Worm (Caenorhabditis elegans) whole organism, L3 larva: ENCODE measurements around the gene srab-10.

Source experiments
- R02D3.7 ChIP-seq: fragments of 150-350 bp; optimal IDR thresholded peaks from 2 replicates; lab custom pipeline; 2014; ENCODE audit warnings: missing biosample characterization, missing genetic modification characterization
- ZK546.5 ChIP-seq: sonication (generic microtip); optimal IDR thresholded peaks from 2 replicates; lab custom pipeline; 2017; ENCODE audit warnings: missing biosample characterization, missing genetic modification characterization
- ceh-16 ChIP-seq: sonication (generic microtip); optimal IDR thresholded peaks from 2 replicates; lab custom pipeline; 2017; ENCODE audit warnings: missing biosample characterization, missing genetic modification characterization
- ceh-82 ChIP-seq: fragments of 150-350 bp; optimal IDR thresholded peaks from 2 replicates; lab custom pipeline; 2014; ENCODE audit warnings: missing biosample characterization, missing genetic modification characterization
- ceh-9 ChIP-seq: sonication (generic microtip); optimal IDR thresholded peaks from 2 replicates; lab custom pipeline; 2018; ENCODE audit warnings: missing biosample characterization, missing genetic modification characterization
- daf-12 ChIP-seq: fragments of 150-350 bp; optimal IDR thresholded peaks from 2 replicates; lab custom pipeline; 2014; ENCODE audit warnings: missing biosample characterization, missing genetic modification reagents, missing genetic modification characterization
- egl-27 ChIP-seq: sonication (generic microtip); optimal IDR thresholded peaks from 4 replicates; lab custom pipeline; 2017; ENCODE audit warnings: missing biosample characterization, missing genetic modification reagents, missing genetic modification characterization
- egl-5 ChIP-seq: fragments of 150-350 bp; optimal IDR thresholded peaks from 2 replicates; lab custom pipeline; 2017; ENCODE audit warnings: missing biosample characterization, missing genetic modification reagents, missing genetic modification characterization, inconsistent platforms
- elt-1 ChIP-seq: fragments of 150-350 bp; optimal IDR thresholded peaks from 2 replicates; lab custom pipeline; 2014; ENCODE audit warnings: missing biosample characterization, missing genetic modification characterization
- elt-2 ChIP-seq: sonication (generic microtip); optimal IDR thresholded peaks from 2 replicates; lab custom pipeline; 2016; ENCODE audit warnings: missing genetic modification reagents, mild to moderate bottlenecking, missing genetic modification characterization, missing compliant biosample characterization
- elt-3 ChIP-seq, 3 experiments: fragments of 150-350 bp in 1 of 3; sonication (generic microtip) in 2 of 3; optimal IDR thresholded peaks; 2 replicates in 2 of 3; 4 replicates in 1 of 3; lab custom pipeline; 2014 to 2017; ENCODE audit warnings: missing biosample characterization in 3 of 3, missing genetic modification characterization in 3 of 3
- eor-1 ChIP-seq, 2 experiments: fragments of 150-350 bp; optimal IDR thresholded peaks; 2 replicates each; lab custom pipeline; 2014 to 2018; ENCODE audit warnings: missing biosample characterization in 2 of 2, missing genetic modification characterization in 2 of 2
- hmg-11 ChIP-seq: sonication (generic microtip); optimal IDR thresholded peaks from 2 replicates; lab custom pipeline; 2016; ENCODE audit warnings: missing genetic modification characterization, missing compliant biosample characterization
- jun-1 ChIP-seq: fragments of 150-350 bp; optimal IDR thresholded peaks from 2 replicates; lab custom pipeline; 2014; ENCODE audit warnings: missing biosample characterization, missing genetic modification reagents, missing genetic modification characterization
- lin-39 ChIP-seq: fragments of 150-350 bp; optimal IDR thresholded peaks from 2 replicates; lab custom pipeline; 2018; ENCODE audit warnings: missing biosample characterization, missing genetic modification reagents, missing genetic modification characterization
- lsy-12 ChIP-seq: sonication (generic microtip); optimal IDR thresholded peaks from 2 replicates; lab custom pipeline; 2016; ENCODE audit warnings: mild to moderate bottlenecking, missing genetic modification characterization, missing compliant biosample characterization
- mdl-1 ChIP-seq: fragments of 150-350 bp; optimal IDR thresholded peaks from 2 replicates; lab custom pipeline; 2014; ENCODE audit warnings: missing biosample characterization, missing genetic modification characterization
- mml-1 ChIP-seq: fragments of 150-350 bp; sonication (generic microtip); optimal IDR thresholded peaks from 3 replicates; lab custom pipeline; 2014; ENCODE audit warnings: missing biosample characterization, missing genetic modification characterization
- nfya-1 ChIP-seq: sonication (generic microtip); optimal IDR thresholded peaks from 2 replicates; lab custom pipeline; 2017; ENCODE audit warnings: missing genetic modification characterization, mild to moderate bottlenecking, missing compliant biosample characterization, antibody characterized with exemption, moderate library complexity; ENCODE audit not compliant: insufficient read depth
- nhr-11 ChIP-seq: fragments of 150-350 bp; optimal IDR thresholded peaks from 2 replicates; lab custom pipeline; 2014; ENCODE audit warnings: missing biosample characterization, missing genetic modification characterization
- nhr-23 ChIP-seq: fragments of 150-350 bp; optimal IDR thresholded peaks from 2 replicates; lab custom pipeline; 2014; ENCODE audit warnings: missing biosample characterization, missing genetic modification reagents, missing genetic modification characterization
- nhr-237 ChIP-seq: fragments of 150-350 bp; optimal IDR thresholded peaks from 2 replicates; lab custom pipeline; 2014; ENCODE audit warnings: missing biosample characterization, missing genetic modification characterization
- nhr-25 ChIP-seq: sonication (generic microtip); optimal IDR thresholded peaks from 2 replicates; lab custom pipeline; 2017; ENCODE audit warnings: missing biosample characterization, missing genetic modification characterization
- nhr-28 ChIP-seq: fragments of 150-350 bp; optimal IDR thresholded peaks from 2 replicates; lab custom pipeline; 2014; ENCODE audit warnings: missing biosample characterization, missing genetic modification characterization
- nhr-43 ChIP-seq: sonication (generic microtip); optimal IDR thresholded peaks from 2 replicates; lab custom pipeline; 2016; ENCODE audit warnings: mild to moderate bottlenecking, missing genetic modification characterization, missing compliant biosample characterization; ENCODE audit not compliant: poor library complexity, severe bottlenecking
- nhr-67 ChIP-seq: fragments of 150-350 bp; optimal IDR thresholded peaks from 2 replicates; lab custom pipeline; 2014; ENCODE audit warnings: missing biosample characterization, missing genetic modification characterization
- nhr-76 ChIP-seq: fragments of 150-350 bp; sonication (generic microtip); optimal IDR thresholded peaks from 5 replicates; lab custom pipeline; 2014; ENCODE audit warnings: missing biosample characterization, missing genetic modification characterization
- pha-4 ChIP-seq: fragments of 150-350 bp; optimal IDR thresholded peaks from 2 replicates; lab custom pipeline; 2014; ENCODE audit warnings: missing biosample characterization, missing genetic modification reagents, missing genetic modification characterization
- pqm-1 ChIP-seq: fragments of 150-350 bp; optimal IDR thresholded peaks from 2 replicates; lab custom pipeline; 2017; ENCODE audit warnings: missing biosample characterization, missing genetic modification characterization, inconsistent platforms
- sea-2 ChIP-seq: fragments of 150-350 bp; sonication (generic microtip); optimal IDR thresholded peaks from 4 replicates; lab custom pipeline; 2014; ENCODE audit warnings: missing biosample characterization, missing genetic modification reagents, missing genetic modification characterization
- skn-1 ChIP-seq: fragments of 150-350 bp; optimal IDR thresholded peaks from 2 replicates; lab custom pipeline; 2014; ENCODE audit warnings: missing biosample characterization, missing genetic modification characterization
- tbx-2 ChIP-seq: sonication (generic microtip); optimal IDR thresholded peaks from 2 replicates; lab custom pipeline; 2016; ENCODE audit warnings: mild to moderate bottlenecking, missing genetic modification characterization, missing compliant biosample characterization
- unc-39 ChIP-seq: sonication (generic microtip); optimal IDR thresholded peaks from 4 replicates; lab custom pipeline; 2017; ENCODE audit warnings: missing biosample characterization, missing genetic modification characterization
- unc-62 ChIP-seq: fragments of 150-350 bp; sonication (generic microtip); optimal IDR thresholded peaks from 4 replicates; lab custom pipeline; 2014; ENCODE audit warnings: missing biosample characterization, missing genetic modification reagents, missing genetic modification characterization
- zag-1 ChIP-seq: fragments of 150-350 bp; optimal IDR thresholded peaks from 2 replicates; lab custom pipeline; 2014; ENCODE audit warnings: missing biosample characterization, missing genetic modification characterization
- ztf-11 ChIP-seq: fragments of 150-350 bp; optimal IDR thresholded peaks from 2 replicates; lab custom pipeline; 2014; ENCODE audit warnings: missing biosample characterization, missing genetic modification characterization
- ztf-4 ChIP-seq: fragments of 150-350 bp; optimal IDR thresholded peaks from 2 replicates; lab custom pipeline; 2014; ENCODE audit warnings: missing biosample characterization, missing genetic modification characterization

Gene srab-10

ce11 chrV:3162299-3162698 lies 17.9 kb upstream of the srab-10 start:
- TF ChIP-seq unc-62 (GFP tag; lab: Kevin White, UChicago) (no peak), elt-2 (tag; lab: Kevin White, UChicago) (no peak), tbx-2 (tag; lab: Kevin White, UChicago) (no peak), nhr-23 (tag; lab: Kevin White, UChicago) (no peak), jun-1 (tag; lab: Kevin White, UChicago) (no peak), zag-1 (no peak), ceh-82 (no peak), nhr-43 (tag; lab: Kevin White, UChicago) (no peak), nhr-237 (tag; lab: Kevin White, UChicago) (no peak), nfya-1 (no peak), ceh-9 (tag; lab: Kevin White, UChicago) (no peak)

DNA sequence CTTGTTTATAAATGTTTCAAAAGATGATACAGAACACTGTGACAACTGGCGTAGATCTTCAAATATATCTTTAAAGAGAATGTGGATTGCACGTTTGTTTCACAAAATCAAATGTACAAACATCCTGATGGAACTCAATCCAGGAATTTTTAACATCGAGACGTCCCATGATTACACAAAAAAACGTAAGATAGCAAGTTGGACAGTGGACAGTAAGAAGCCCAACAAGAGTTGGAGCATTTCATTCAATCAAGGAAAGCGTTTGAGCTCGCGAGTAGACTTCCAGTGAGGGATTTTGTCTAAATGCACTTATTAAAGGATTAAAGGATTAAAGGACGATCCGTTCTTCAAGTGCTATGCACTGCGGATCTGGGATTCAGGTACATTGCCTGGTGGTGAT lies 14.9 kb upstream of the srab-10 start, which contains the start of gene C36C5.12:
C36C5.12 (minus strand) TSS at position 101 of the 400 bp plus-strand sequence.
- no peak for TF ChIP-seq tbx-2 (tag; lab: Kevin White, UChicago)
- no peak for TF ChIP-seq hmg-11 (tag; lab: Kevin White, UChicago)
- no peak for TF ChIP-seq sea-2 (GFP tag; lab: Kevin White, UChicago)
- no peak for TF ChIP-seq ztf-4 (tag; lab: Kevin White, UChicago)
- TF ChIP-seq nhr-28 (tag; lab: Kevin White, UChicago) = no peak
- no peak for TF ChIP-seq nhr-237 (tag; lab: Kevin White, UChicago)
- no peak for TF ChIP-seq pqm-1 (tag; lab: Kevin White, UChicago)
- TF ChIP-seq mdl-1 (tag; lab: Kevin White, UChicago) = no peak
- no peak for TF ChIP-seq nhr-43 (tag; lab: Kevin White, UChicago)

- TF ChIP-seq nhr-237 (tag; lab: Kevin White, UChicago) (no peak), nhr-67 (no peak), nhr-43 (tag; lab: Kevin White, UChicago) (no peak), lsy-12 (tag; lab: Kevin White, UChicago) (no peak), R02D3.7 (tag; lab: Kevin White, UChicago) (no peak), skn-1 (tag; lab: Kevin White, UChicago) (no peak), ceh-9 (tag; lab: Kevin White, UChicago) (no peak), nfya-1 (no peak), ceh-82 (no peak), egl-27 (tag; lab: Kevin White, UChicago) (no peak), nhr-76 (tag; lab: Kevin White, UChicago) (no peak), tbx-2 (tag; lab: Kevin White, UChicago) (no peak), pha-4 (no peak), elt-2 (tag; lab: Kevin White, UChicago) (no peak), zag-1 (no peak), unc-62 (GFP tag; lab: Kevin White, UChicago) (no peak), sea-2 (GFP tag; lab: Kevin White, UChicago) (no peak), elt-1 (tag; lab: Kevin White, UChicago) (no peak)
Observed at ce11 chrV:3158379-3158778, 14.0 kb upstream of the srab-10 start.

ce11 chrV:3156786-3157185 lies 12.4 kb upstream of the srab-10 start, which contains the start of gene exh-1:
Gene exh-1, plus strand, starts transcription at chrV:3157086.
- no peak for TF ChIP-seq daf-12 (tag; lab: Kevin White, UChicago)
- no peak for TF ChIP-seq hmg-11 (tag; lab: Kevin White, UChicago)
- no peak for TF ChIP-seq jun-1 (tag; lab: Kevin White, UChicago)
- no peak for TF ChIP-seq nhr-23 (tag; lab: Kevin White, UChicago)
- no peak for TF ChIP-seq tbx-2 (tag; lab: Kevin White, UChicago)
- no peak for TF ChIP-seq nhr-76 (tag; lab: Kevin White, UChicago)
- TF ChIP-seq nhr-237 (tag; lab: Kevin White, UChicago) = no peak
- TF ChIP-seq nhr-25 (tag; lab: Kevin White, UChicago) = no peak
- TF ChIP-seq elt-3 (tag; optimal IDR thresholded peaks at IDR 0.05; lab: Kevin White, UChicago) = no peak
- TF ChIP-seq egl-27 (tag; lab: Kevin White, UChicago) = no peak
- TF ChIP-seq sea-2 (GFP tag; lab: Kevin White, UChicago) = no peak
- no peak for TF ChIP-seq nhr-67
- TF ChIP-seq lsy-12 (tag; lab: Kevin White, UChicago) = no peak
- no peak for TF ChIP-seq egl-5 (tag; lab: Kevin White, UChicago)
- TF ChIP-seq nfya-1 = no peak

DNA sequence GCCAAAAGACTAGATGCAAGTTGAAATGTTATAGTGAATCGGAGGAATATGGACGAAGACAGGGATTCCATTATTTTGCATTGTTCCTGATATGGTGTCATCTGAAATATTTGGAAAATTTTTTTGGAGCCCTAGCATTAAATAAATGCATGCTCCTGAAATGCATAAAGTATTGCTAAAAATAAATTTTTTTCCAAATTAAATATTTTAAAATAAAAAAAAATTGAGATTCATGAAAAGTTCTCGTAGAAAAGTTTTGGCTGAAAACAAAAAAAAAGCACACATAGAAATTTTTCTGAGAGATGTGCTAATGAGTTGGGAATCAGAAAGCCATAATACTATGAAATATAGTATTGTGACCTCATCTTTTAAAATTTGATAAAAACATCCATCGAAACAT lies 10.7 kb upstream of the srab-10 start, which contains the start of gene srab-7:
srab-7 (minus strand) TSS at position 101 of the 400 bp plus-strand sequence.
- TF ChIP-seq elt-2 (tag; lab: Kevin White, UChicago) (no peak), nhr-43 (tag; lab: Kevin White, UChicago) (no peak), ZK546.5 (tag; lab: Kevin White, UChicago) (no peak), lsy-12 (tag; lab: Kevin White, UChicago) (no peak), mml-1 (tag; lab: Kevin White, UChicago) (no peak), zag-1 (no peak), eor-1 (tag; optimal IDR thresholded peaks at IDR 0.05; lab: Kevin White, UChicago) (no peak), lin-39 (no peak), pqm-1 (tag; lab: Kevin White, UChicago) (no peak), mdl-1 (tag; lab: Kevin White, UChicago) (no peak), elt-3 (tag; optimal IDR thresholded peaks at IDR 0.05; lab: Kevin White, UChicago) (no peak), ztf-11 (no peak), nhr-237 (tag; lab: Kevin White, UChicago) (no peak), nhr-11 (no peak), egl-5 (tag; lab: Kevin White, UChicago) (no peak), ceh-16 (tag; lab: Kevin White, UChicago) (no peak), unc-39 (tag; lab: Kevin White, UChicago) (no peak)
